Worm (Caenorhabditis elegans) whole organism, mixed stage, embryonic: ENCODE results near the gene npr-40.

Experiments
- M03D4.4 ChIP-seq: sonication (generic microtip); optimal IDR thresholded peaks from 2 replicates; lab custom pipeline; 2017; ENCODE audit warnings: mild to moderate bottlenecking, missing genetic modification characterization, missing compliant biosample characterization
- blmp-1 ChIP-seq: fragments of 150-350 bp; optimal IDR thresholded peaks from 2 replicates; lab custom pipeline; 2014; ENCODE audit warnings: missing biosample characterization, missing genetic modification characterization
- ceh-39 ChIP-seq: fragments of 150-350 bp; optimal IDR thresholded peaks from 2 replicates; lab custom pipeline; 2014; ENCODE audit warnings: missing biosample characterization, missing genetic modification characterization
- ceh-43 ChIP-seq: fragments of 200-800 bp; sonication (Bioruptor generic); optimal IDR thresholded peaks from 2 replicates; lab custom pipeline; 2018; ENCODE audit warnings: mild to moderate bottlenecking, missing genetic modification characterization, moderate library complexity, missing compliant biosample characterization
- ceh-83 ChIP-seq: fragments of 200-800 bp; sonication (Bioruptor generic); optimal IDR thresholded peaks from 2 replicates; lab custom pipeline; 2018; ENCODE audit warnings: mild to moderate bottlenecking, missing genetic modification characterization, missing compliant biosample characterization
- ces-1 ChIP-seq: fragments of 150-350 bp; optimal IDR thresholded peaks from 2 replicates; lab custom pipeline; 2014; ENCODE audit warnings: missing biosample characterization, missing genetic modification reagents, missing genetic modification characterization
- cnd-1 ChIP-seq: fragments of 200-800 bp; sonication (Bioruptor generic); optimal IDR thresholded peaks from 2 replicates; lab custom pipeline; 2018; ENCODE audit warnings: mild to moderate bottlenecking, missing genetic modification characterization, missing compliant biosample characterization
- drap-1 ChIP-seq: fragments of 200-800 bp; sonication (Bioruptor generic); optimal IDR thresholded peaks from 3 replicates; lab custom pipeline; 2018; ENCODE audit warnings: mild to moderate bottlenecking, missing genetic modification characterization, missing compliant biosample characterization
- elt-1 ChIP-seq: sonication (generic microtip); optimal IDR thresholded peaks from 2 replicates; lab custom pipeline; 2017; ENCODE audit warnings: missing genetic modification characterization, mild to moderate bottlenecking, missing compliant biosample characterization, antibody characterized with exemption, moderate library complexity, borderline replicate concordance; ENCODE audit not compliant: insufficient read depth
- elt-3 ChIP-seq: fragments of 150-350 bp; optimal IDR thresholded peaks from 2 replicates; lab custom pipeline; 2014; ENCODE audit warnings: missing biosample characterization, missing genetic modification characterization
- ham-2 ChIP-seq: fragments of 200-800 bp; sonication (Bioruptor generic); optimal IDR thresholded peaks from 2 replicates; lab custom pipeline; 2018; ENCODE audit warnings: mild to moderate bottlenecking, missing genetic modification characterization, missing compliant biosample characterization
- lin-13 ChIP-seq: fragments of 150-350 bp; optimal IDR thresholded peaks from 2 replicates; lab custom pipeline; 2014; ENCODE audit warnings: missing biosample characterization, missing genetic modification characterization
- lin-32 ChIP-seq: fragments of 200-800 bp; sonication (Bioruptor generic); optimal IDR thresholded peaks from 2 replicates; lab custom pipeline; 2018; ENCODE audit warnings: mild to moderate bottlenecking, missing genetic modification characterization, missing compliant biosample characterization
- lsy-2 ChIP-seq: fragments of 150-350 bp; optimal IDR thresholded peaks from 2 replicates; lab custom pipeline; 2014; ENCODE audit warnings: missing biosample characterization, missing genetic modification characterization
- nhr-2 ChIP-seq: fragments of 150-350 bp; optimal IDR thresholded peaks from 2 replicates; lab custom pipeline; 2014; ENCODE audit warnings: missing biosample characterization, missing genetic modification characterization
- nhr-237 ChIP-seq: fragments of 150-350 bp; optimal IDR thresholded peaks from 2 replicates; lab custom pipeline; 2014; ENCODE audit warnings: missing biosample characterization, missing genetic modification characterization
- nhr-28 ChIP-seq: fragments of 150-350 bp; optimal IDR thresholded peaks from 2 replicates; lab custom pipeline; 2014; ENCODE audit warnings: missing biosample characterization, missing genetic modification characterization
- pha-4 ChIP-seq: fragments of 150-350 bp; optimal IDR thresholded peaks from 2 replicates; lab custom pipeline; 2018; ENCODE audit warnings: missing biosample characterization, missing genetic modification reagents, missing genetic modification characterization
- sem-2 ChIP-seq: fragments of 200-800 bp; sonication (Bioruptor generic); optimal IDR thresholded peaks from 2 replicates; lab custom pipeline; 2018; ENCODE audit warnings: mild to moderate bottlenecking, missing genetic modification characterization, missing compliant biosample characterization
- snpc-4 ChIP-seq: fragments of 150-350 bp; optimal IDR thresholded peaks from 2 replicates; lab custom pipeline; 2014; ENCODE audit warnings: missing biosample characterization, missing genetic modification characterization
- sptf-1 ChIP-seq: sonication (generic microtip); optimal IDR thresholded peaks from 2 replicates; lab custom pipeline; 2017; ENCODE audit warnings: mild to moderate bottlenecking, missing genetic modification characterization, moderate library complexity, missing compliant biosample characterization
- tbx-8 ChIP-seq: fragments of 200-800 bp; sonication (Bioruptor generic); optimal IDR thresholded peaks from 2 replicates; lab custom pipeline; 2018; ENCODE audit warnings: mild to moderate bottlenecking, missing genetic modification characterization, moderate library complexity, missing compliant biosample characterization
- unc-120 ChIP-seq: sonication (generic microtip); optimal IDR thresholded peaks from 2 replicates; lab custom pipeline; 2017; ENCODE audit warnings: missing genetic modification characterization, missing compliant biosample characterization; ENCODE audit not compliant: poor library complexity, severe bottlenecking
- unc-39 ChIP-seq: fragments of 150-350 bp; optimal IDR thresholded peaks from 2 replicates; lab custom pipeline; 2014; ENCODE audit warnings: missing biosample characterization, missing genetic modification characterization
- unc-62 ChIP-seq: fragments of 150-350 bp; optimal IDR thresholded peaks from 2 replicates; lab custom pipeline; 2014; ENCODE audit warnings: missing biosample characterization, missing genetic modification reagents, missing genetic modification characterization
- zip-8 ChIP-seq: fragments of 150-350 bp; optimal IDR thresholded peaks from 2 replicates; lab custom pipeline; 2014; ENCODE audit warnings: missing biosample characterization, missing genetic modification characterization
- ztf-11 ChIP-seq: fragments of 150-350 bp; optimal IDR thresholded peaks from 2 replicates; lab custom pipeline; 2014; ENCODE audit warnings: missing biosample characterization, missing genetic modification characterization

npr-40 gene

ce11 chrX:14951797-14952196, 33.2 kb downstream of the npr-40 start:
- no peak for TF ChIP-seq sptf-1 (tag; lab: Kevin White, UChicago)
- no peak for TF ChIP-seq nhr-28
- no peak for TF ChIP-seq ham-2 (GFP tag; lab: Kevin White, UChicago)
- no peak for TF ChIP-seq ces-1 (GFP tag; lab: Kevin White, UChicago)
- TF ChIP-seq elt-3 (tag; lab: Kevin White, UChicago), result no peak
- TF ChIP-seq sem-2 (GFP tag; lab: Kevin White, UChicago), result no peak
- TF ChIP-seq lin-13, result no peak
- no peak for TF ChIP-seq lin-32 (GFP tag; lab: Kevin White, UChicago)
- TF ChIP-seq unc-62 (GFP tag; lab: Kevin White, UChicago), result no peak
- TF ChIP-seq M03D4.4, result no peak
- TF ChIP-seq drap-1, result no peak
- no peak for TF ChIP-seq nhr-2 (tag; lab: Kevin White, UChicago)
- no peak for TF ChIP-seq ztf-11 (tag; lab: Kevin White, UChicago)
- TF ChIP-seq ceh-39 (tag; lab: Kevin White, UChicago), result no peak
- TF ChIP-seq nhr-237 (tag; lab: Kevin White, UChicago), result no peak
- TF ChIP-seq ceh-83 (GFP tag; lab: Kevin White, UChicago), result no peak
- TF ChIP-seq tbx-8 (GFP tag; lab: Kevin White, UChicago), result no peak
- TF ChIP-seq, all 35 proteins: peak for 0

- no peak for TF ChIP-seq pha-4 (tag; lab: Kevin White, UChicago)
- no peak for TF ChIP-seq snpc-4
- no peak for TF ChIP-seq ztf-11 (tag; lab: Kevin White, UChicago)
These were observed 35.9 kb downstream of the npr-40 start, which contains the start of gene pag-3 for ce11 chrX:14954548-14954947. Gene pag-3 (minus strand): TSS chrX:14954648.

- TF ChIP-seq nhr-2 (tag; lab: Kevin White, UChicago), result no peak
- TF ChIP-seq ceh-83 (GFP tag; lab: Kevin White, UChicago), result no peak
- TF ChIP-seq elt-1 (tag; lab: Kevin White, UChicago), result no peak
- no peak for TF ChIP-seq ceh-39 (tag; lab: Kevin White, UChicago)
- TF ChIP-seq blmp-1 (tag; lab: Kevin White, UChicago), result no peak
- peak; percentile 11 for TF ChIP-seq ces-1 (GFP tag; lab: Kevin White, UChicago)
- no peak for TF ChIP-seq cnd-1 (tag; lab: Kevin White, UChicago)
- peak; percentile 67 for TF ChIP-seq zip-8 (tag; lab: Kevin White, UChicago)
These were observed 38.5 kb downstream of the npr-40 start for ce11 chrX:14957176-14957575.

ce11 chrX:14958401-14958800, 39.8 kb downstream of the npr-40 start:
- no peak for TF ChIP-seq nhr-28
- TF ChIP-seq ces-1 (GFP tag; lab: Kevin White, UChicago), result peak; percentile 54

ce11 chrX:14959393-14960073, 40.9 kb downstream of the npr-40 start:
- no peak for TF ChIP-seq elt-3 (tag; lab: Kevin White, UChicago)
- TF ChIP-seq ces-1 (GFP tag; lab: Kevin White, UChicago), result peak; percentile 91
- no peak for TF ChIP-seq cnd-1 (tag; lab: Kevin White, UChicago)
- TF ChIP-seq unc-39 (tag; lab: Kevin White, UChicago), result no peak
- peak; percentile 96 for TF ChIP-seq nhr-2 (tag; lab: Kevin White, UChicago)

ce11 chrX:14960841-14961240, 42.2 kb downstream of the npr-40 start:
- TF ChIP-seq unc-39 (tag; lab: Kevin White, UChicago) (no peak), ceh-43 (no peak), elt-1 (tag; lab: Kevin White, UChicago) (no peak), lsy-2 (no peak), zip-8 (tag; lab: Kevin White, UChicago) (no peak), unc-120 (tag; lab: Kevin White, UChicago) (no peak), nhr-28 (no peak)
